Fruit fly (Drosophila melanogaster) whole organism, adult: ENCODE measurements around the gene Npc2d.

Experiments used
- CG11617 ChIP-seq: fragments of 200-800 bp; sonication (Bioruptor generic); optimal IDR thresholded peaks from 2 replicates; lab custom pipeline; 2017; ENCODE audit warnings: mild to moderate bottlenecking, missing biosample characterization, missing genetic modification reagents, missing genetic modification characterization
- cic ChIP-seq: fragments of 200-800 bp; sonication (Bioruptor generic); optimal IDR thresholded peaks from 2 replicates; lab custom pipeline; 2017; ENCODE audit warnings: missing biosample characterization, mild to moderate bottlenecking, missing genetic modification characterization, moderate library complexity

DNA sequence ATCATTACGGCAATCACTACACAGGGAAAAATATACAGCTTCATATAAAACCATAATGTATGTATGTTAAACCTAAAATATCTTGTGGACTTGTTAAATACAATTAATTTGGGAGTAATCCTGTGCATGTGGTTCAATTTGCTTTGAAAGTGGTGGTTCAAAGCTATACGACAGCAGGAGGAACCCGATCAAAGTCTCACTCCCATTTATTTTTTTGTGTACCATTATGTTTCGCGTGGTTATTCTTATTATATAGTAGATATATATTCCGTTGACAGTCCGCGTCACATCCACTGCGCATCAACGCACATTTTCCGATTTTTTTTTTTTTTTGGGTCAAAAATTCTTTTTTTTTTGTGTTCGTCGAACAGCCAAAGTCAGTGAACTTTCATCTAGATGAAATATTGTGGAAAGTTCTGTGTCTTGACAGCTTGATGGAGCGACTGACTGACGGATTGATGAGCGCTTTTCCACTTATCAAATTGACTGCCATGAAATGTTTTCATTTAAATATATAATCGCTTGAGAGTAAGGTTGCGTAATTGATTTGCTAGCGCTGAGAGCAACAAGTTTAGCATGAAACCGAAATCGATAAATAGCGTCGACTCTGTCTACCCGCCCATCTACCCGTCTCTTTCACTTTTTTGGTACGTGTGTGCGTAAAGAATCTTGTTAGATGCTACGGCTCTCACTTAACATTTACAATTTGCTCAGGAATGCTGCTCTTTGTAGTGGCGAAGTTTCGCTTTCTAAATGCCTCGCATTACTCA, 22.7 kb downstream of the Npc2d start:
- TF ChIP-seq cic (GFP tag; lab: Kevin White, UChicago) (no peak), CG11617 (GFP tag; lab: Kevin White, UChicago) (no peak)
